Worm (Caenorhabditis elegans) whole organism, L4 larva: ENCODE results near the gene xtr-2.

Experiments
- D1046.2 ChIP-seq: fragments of 200-800 bp; sonication (Bioruptor generic); IDR thresholded peaks from 2 replicates; pipeline ENCODE4 v1.3.6; 2022; ENCODE audit warnings: missing genetic modification characterization, missing compliant biosample characterization
- F10B5.3 ChIP-seq: sonication (generic microtip); optimal IDR thresholded peaks from 2 replicates; lab custom pipeline; 2016; ENCODE audit warnings: mild to moderate bottlenecking, missing genetic modification characterization, missing compliant biosample characterization
- F37D6.2 ChIP-seq: sonication (generic microtip); optimal IDR thresholded peaks from 2 replicates; lab custom pipeline; 2016; ENCODE audit warnings: mild to moderate bottlenecking, missing genetic modification characterization, missing compliant biosample characterization
- T20F7.1 ChIP-seq: fragments of 200-800 bp; sonication (Bioruptor generic); optimal IDR thresholded peaks from 2 replicates; lab custom pipeline; 2018; ENCODE audit warnings: mild to moderate bottlenecking, missing genetic modification characterization, missing compliant biosample characterization
- Y105C5A.15 ChIP-seq: fragments of 200-800 bp; sonication (Bioruptor generic); IDR thresholded peaks from 2 replicates; pipeline ENCODE4 v1.3.6; 2022; ENCODE audit warnings: missing genetic modification characterization, missing compliant biosample characterization
- Y48G9A.11 ChIP-seq: fragments of 200-800 bp; sonication (Bioruptor generic); IDR thresholded peaks from 2 replicates; pipeline ENCODE4 v1.3.6; 2022; ENCODE audit warnings: missing genetic modification reagents, missing genetic modification characterization, missing compliant biosample characterization
- ces-1 ChIP-seq: fragments of 150-350 bp; sonication (generic microtip); optimal IDR thresholded peaks from 4 replicates; lab custom pipeline; 2014; ENCODE audit warnings: missing biosample characterization, missing genetic modification reagents, missing genetic modification characterization
- cey-2 ChIP-seq: sonication (generic microtip); optimal IDR thresholded peaks from 3 replicates; lab custom pipeline; 2017; ENCODE audit warnings: missing genetic modification characterization, mild to moderate bottlenecking, missing compliant biosample characterization, antibody characterized with exemption, borderline replicate concordance; ENCODE audit not compliant: insufficient read depth
- daf-16 ChIP-seq, 3 experiments: sonication (generic microtip); optimal IDR thresholded peaks; 2 replicates each; lab custom pipeline; 2016 to 2017; ENCODE audit warnings: missing genetic modification characterization in 3 of 3, missing genetic modification reagents in 3 of 3, mild to moderate bottlenecking in 2 of 3, missing compliant biosample characterization in 2 of 3, missing biosample characterization in 1 of 3, moderate library complexity in 1 of 3
- duxl-1 ChIP-seq: sonication (generic microtip); optimal IDR thresholded peaks from 2 replicates; lab custom pipeline; 2016; ENCODE audit warnings: mild to moderate bottlenecking, missing genetic modification characterization, moderate library complexity, missing compliant biosample characterization; ENCODE audit not compliant: poor library complexity
- egl-27 ChIP-seq: sonication (generic microtip); optimal IDR thresholded peaks from 3 replicates; lab custom pipeline; 2017; ENCODE audit warnings: missing biosample characterization, missing genetic modification reagents, missing genetic modification characterization
- egl-43 ChIP-seq: fragments of 200-800 bp; sonication (Bioruptor generic); IDR thresholded peaks from 2 replicates; pipeline ENCODE4 v1.3.6; 2022; ENCODE audit warnings: missing genetic modification reagents, missing genetic modification characterization, missing compliant biosample characterization
- fkh-10 ChIP-seq: fragments of 150-350 bp; optimal IDR thresholded peaks from 2 replicates; lab custom pipeline; 2014; ENCODE audit warnings: missing biosample characterization, missing genetic modification reagents, missing genetic modification characterization
- hlh-11 ChIP-seq: fragments of 200-800 bp; sonication (Bioruptor generic); optimal IDR thresholded peaks from 2 replicates; lab custom pipeline; 2018; ENCODE audit warnings: mild to moderate bottlenecking, missing genetic modification characterization, missing compliant biosample characterization
- jun-1 ChIP-seq: fragments of 150-350 bp; optimal IDR thresholded peaks from 2 replicates; lab custom pipeline; 2014; ENCODE audit warnings: missing biosample characterization, missing genetic modification reagents, missing genetic modification characterization
- lin-13 ChIP-seq: fragments of 150-350 bp; optimal IDR thresholded peaks from 2 replicates; lab custom pipeline; 2014; ENCODE audit warnings: missing biosample characterization, missing genetic modification reagents, missing genetic modification characterization
- lin-38 ChIP-seq: fragments of 200-800 bp; sonication (Bioruptor generic); IDR thresholded peaks from 2 replicates; pipeline ENCODE4 v1.3.6; 2022; ENCODE audit warnings: missing genetic modification reagents, missing genetic modification characterization, missing compliant biosample characterization
- madf-9 ChIP-seq: fragments of 200-800 bp; sonication (Bioruptor generic); conservative IDR thresholded peaks from 2 replicates; pipeline ENCODE4 v1.3.6; 2022; ENCODE audit warnings: missing genetic modification reagents, missing genetic modification characterization, missing compliant biosample characterization
- mes-2 ChIP-seq: sonication (generic microtip); optimal IDR thresholded peaks from 2 replicates; lab custom pipeline; 2016; ENCODE audit warnings: missing genotype, mild to moderate bottlenecking, missing genetic modification characterization, missing compliant biosample characterization; ENCODE audit not compliant: poor library complexity, severe bottlenecking
- mxl-3 ChIP-seq: fragments of 200-800 bp; sonication (Bioruptor generic); optimal IDR thresholded peaks from 2 replicates; lab custom pipeline; 2018; ENCODE audit warnings: mild to moderate bottlenecking, missing genetic modification characterization, missing compliant biosample characterization
- nhr-102 ChIP-seq: sonication (generic microtip); optimal IDR thresholded peaks from 2 replicates; lab custom pipeline; 2016; ENCODE audit warnings: mild to moderate bottlenecking, missing genetic modification characterization, moderate library complexity, missing compliant biosample characterization
- nhr-111 ChIP-seq: fragments of 200-800 bp; sonication (Bioruptor generic); optimal IDR thresholded peaks from 2 replicates; lab custom pipeline; 2018; ENCODE audit warnings: mild to moderate bottlenecking, missing genetic modification characterization, missing compliant biosample characterization
- nhr-237 ChIP-seq: sonication (generic microtip); optimal IDR thresholded peaks from 2 replicates; lab custom pipeline; 2017; ENCODE audit warnings: missing biosample characterization, missing genetic modification characterization
- nhr-28 ChIP-seq: fragments of 150-350 bp; optimal IDR thresholded peaks from 2 replicates; lab custom pipeline; 2014; ENCODE audit warnings: missing biosample characterization, missing genetic modification characterization
- nhr-76 ChIP-seq: fragments of 150-350 bp; optimal IDR thresholded peaks from 2 replicates; lab custom pipeline; 2014; ENCODE audit warnings: missing biosample characterization, missing genetic modification characterization
- nhr-77 ChIP-seq: fragments of 150-350 bp; optimal IDR thresholded peaks from 2 replicates; lab custom pipeline; 2014; ENCODE audit warnings: missing biosample characterization, missing genetic modification characterization
- rbr-2 ChIP-seq: sonication (generic microtip); optimal IDR thresholded peaks from 2 replicates; lab custom pipeline; 2016; ENCODE audit warnings: missing genotype, missing genetic modification characterization, missing compliant biosample characterization
- sdz-12 ChIP-seq: fragments of 200-800 bp; sonication (Bioruptor generic); optimal IDR thresholded peaks from 2 replicates; lab custom pipeline; 2018; ENCODE audit warnings: mild to moderate bottlenecking, missing genetic modification characterization, missing compliant biosample characterization
- skn-1 ChIP-seq: fragments of 150-350 bp; optimal IDR thresholded peaks from 2 replicates; lab custom pipeline; 2014; ENCODE audit warnings: missing biosample characterization, missing genetic modification characterization
- unc-130 ChIP-seq: sonication (generic microtip); optimal IDR thresholded peaks from 2 replicates; lab custom pipeline; 2016; ENCODE audit warnings: missing genetic modification reagents, missing genetic modification characterization, missing compliant biosample characterization
- zip-2 ChIP-seq: fragments of 150-350 bp; optimal IDR thresholded peaks from 2 replicates; lab custom pipeline; 2014; ENCODE audit warnings: missing biosample characterization, missing genetic modification characterization
- ztf-7 ChIP-seq: fragments of 150-350 bp; optimal IDR thresholded peaks from 2 replicates; lab custom pipeline; 2014; ENCODE audit warnings: missing biosample characterization, missing genetic modification characterization

xtr-2 gene

DNA sequence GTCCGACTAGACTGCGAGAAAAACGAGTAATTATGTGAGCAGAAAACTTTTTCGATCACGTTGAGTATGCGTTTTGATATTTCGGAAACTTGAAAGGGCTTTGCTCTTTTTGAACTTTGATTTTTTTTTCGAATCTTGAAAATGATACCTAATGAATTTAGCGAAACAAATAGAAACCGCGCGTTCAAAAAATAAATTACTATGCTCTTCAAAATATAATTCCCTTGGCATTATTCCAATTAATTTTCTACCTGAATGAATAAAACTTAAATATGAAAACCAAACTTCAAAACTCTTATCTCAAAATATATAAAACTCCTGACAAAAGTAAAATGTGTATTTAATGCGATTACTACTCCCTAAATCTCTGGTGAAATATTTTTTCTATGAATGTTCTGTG lies at the start of gene xtr-2:
Gene xtr-2, plus strand, starts transcription at position 301 of the 400 bp plus-strand sequence.
- TF ChIP-seq mes-2 (no peak), unc-130 (GFP tag; lab: Kevin White, UChicago) (no peak), daf-16 (GFP tag; optimal IDR thresholded peaks at IDR 0.05; lab: Kevin White, UChicago) (no peak), daf-16 (tag; optimal IDR thresholded peaks at IDR 0.05; lab: Kevin White, UChicago) (no peak), D1046.2 (GFP tag; lab: Robert Waterston, UW) (no peak), nhr-111 (GFP tag; lab: Kevin White, UChicago) (no peak), lin-13 (GFP tag; lab: Kevin White, UChicago) (no peak), madf-9 (GFP tag; lab: Robert Waterston, UW) (no peak), F37D6.2 (tag; lab: Kevin White, UChicago) (no peak), Y48G9A.11 (GFP tag; lab: Robert Waterston, UW) (no peak), Y105C5A.15 (GFP tag; lab: Robert Waterston, UW) (no peak), cey-2 (no peak), skn-1 (tag; lab: Kevin White, UChicago) (no peak)
- TF ChIP-seq, all 104 proteins: peak for 0

DNA sequence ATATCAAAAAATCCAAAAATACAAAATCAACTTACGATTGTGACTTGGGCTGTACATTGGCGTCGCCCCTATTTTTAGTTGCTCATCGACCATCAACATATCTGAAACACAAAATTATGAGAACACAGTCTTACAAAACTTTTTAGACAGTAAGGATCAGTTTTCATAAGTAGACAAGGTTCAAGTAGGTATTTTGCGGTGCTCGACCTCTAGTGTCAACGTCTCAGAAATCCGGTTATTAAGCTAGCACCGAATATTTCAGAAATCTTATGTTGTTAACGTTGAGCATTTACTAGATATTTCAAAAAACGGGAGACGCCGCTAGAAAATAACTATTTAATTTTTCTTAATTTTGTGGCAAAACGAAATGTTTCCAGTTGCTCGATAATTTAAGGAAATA lies 44.5 kb upstream of the xtr-2 start, which contains the start of gene otpl-8:
Gene otpl-8, minus strand, starts transcription at position 101 of the 400 bp plus-strand sequence.
- TF ChIP-seq egl-27 (no peak), D1046.2 (GFP tag; lab: Robert Waterston, UW) (no peak)

DNA sequence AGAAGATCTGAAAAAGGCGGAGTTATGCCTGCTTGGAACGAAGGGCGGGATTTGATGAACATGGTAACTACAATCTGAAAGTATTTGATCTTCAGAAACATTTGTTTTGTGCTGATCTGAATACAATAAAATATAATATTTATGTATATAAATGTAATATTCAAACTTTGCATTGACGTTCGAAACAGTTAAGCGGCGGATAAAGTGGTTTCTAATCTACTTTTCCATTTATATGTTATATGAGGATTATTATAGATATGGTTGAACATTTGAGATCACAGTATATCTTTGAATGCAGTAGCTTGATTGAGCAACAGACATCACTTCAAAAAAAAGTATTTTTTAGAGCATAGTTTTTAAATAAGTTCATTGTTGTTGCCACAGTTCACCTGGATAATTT lies 41.5 kb upstream of the xtr-2 start, which contains the start of gene H19J13.2:
Gene H19J13.2, minus strand, starts transcription at position 101 of the 400 bp plus-strand sequence.
- no peak for TF ChIP-seq ces-1 (GFP tag; lab: Kevin White, UChicago)

DNA sequence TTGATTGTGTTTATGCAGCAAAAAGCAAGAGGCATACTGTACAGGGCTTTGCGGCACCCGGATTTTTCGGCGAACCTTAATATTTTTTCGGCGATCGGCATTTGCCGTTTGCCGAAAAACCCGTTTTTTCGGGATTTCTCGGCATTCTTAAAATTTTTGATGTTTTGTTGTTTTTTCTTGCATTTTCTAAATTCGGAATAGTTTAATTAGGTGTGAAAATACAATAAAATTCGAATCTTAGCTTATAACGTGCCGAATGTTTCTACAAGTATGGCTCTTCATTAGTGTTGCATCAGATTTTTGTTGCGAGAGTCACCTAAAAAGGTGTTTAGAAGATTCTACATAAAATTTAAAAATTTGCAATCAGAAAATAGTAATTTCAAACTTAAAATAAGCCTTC lies 39.8 kb upstream of the xtr-2 start, which contains the start of gene C04B4.6:
Gene C04B4.6, minus strand, starts transcription at position 101 of the 400 bp plus-strand sequence.
- TF ChIP-seq T20F7.1 (GFP tag; lab: Kevin White, UChicago) (no peak), nhr-102 (tag; lab: Kevin White, UChicago) (no peak), D1046.2 (GFP tag; lab: Robert Waterston, UW) (no peak), mxl-3 (GFP tag; lab: Kevin White, UChicago) (no peak), ztf-7 (tag; lab: Kevin White, UChicago) (no peak), lin-38 (GFP tag; lab: Robert Waterston, UW) (no peak), nhr-76 (tag; lab: Kevin White, UChicago) (no peak), daf-16 (GFP tag; optimal IDR thresholded peaks at IDR 0.05; lab: Kevin White, UChicago) (no peak), daf-16 (tag; optimal IDR thresholded peaks at IDR 0.05; lab: Kevin White, UChicago) (no peak)

DNA sequence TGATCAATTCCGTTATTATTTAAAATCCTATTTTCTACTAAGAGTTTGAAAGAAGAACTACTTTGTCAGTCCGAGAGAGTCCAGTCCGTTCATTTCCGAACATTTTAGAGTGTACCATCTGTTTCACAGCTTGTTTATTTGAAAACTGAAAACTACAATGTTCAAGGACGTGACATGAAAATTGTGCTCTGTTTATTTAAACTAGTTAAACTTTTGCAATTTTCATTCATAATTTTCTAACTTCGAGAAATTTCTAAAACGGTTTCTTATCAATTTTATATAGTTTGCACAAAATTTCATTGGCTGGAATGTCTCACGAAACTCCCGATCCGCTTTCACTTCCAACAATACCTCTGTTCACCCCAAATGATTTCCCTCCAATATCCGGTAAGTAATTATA lies 34.9 kb upstream of the xtr-2 start, which contains the start of gene C04B4.1:
Gene C04B4.1, plus strand, starts transcription at position 301 of the 400 bp plus-strand sequence.
- TF ChIP-seq cey-2 (no peak), ztf-7 (tag; lab: Kevin White, UChicago) (no peak), nhr-237 (tag; lab: Kevin White, UChicago) (no peak), sdz-12 (GFP tag; lab: Kevin White, UChicago) (no peak), hlh-11 (no peak), fkh-10 (GFP tag; lab: Kevin White, UChicago) (no peak), mxl-3 (GFP tag; lab: Kevin White, UChicago) (no peak), nhr-28 (no peak), skn-1 (tag; lab: Kevin White, UChicago) (no peak), rbr-2 (tag; lab: Kevin White, UChicago) (no peak), nhr-77 (tag; lab: Kevin White, UChicago) (no peak), duxl-1 (tag; lab: Kevin White, UChicago) (no peak), F37D6.2 (tag; lab: Kevin White, UChicago) (no peak), zip-2 (tag; lab: Kevin White, UChicago) (no peak), egl-43 (no peak), jun-1 (no peak), mes-2 (no peak), F10B5.3 (tag; lab: Kevin White, UChicago) (no peak)
